Fruit fly (Drosophila melanogaster): ENCODE data around the gene Rcc1.

Gene Rcc1

DNA sequence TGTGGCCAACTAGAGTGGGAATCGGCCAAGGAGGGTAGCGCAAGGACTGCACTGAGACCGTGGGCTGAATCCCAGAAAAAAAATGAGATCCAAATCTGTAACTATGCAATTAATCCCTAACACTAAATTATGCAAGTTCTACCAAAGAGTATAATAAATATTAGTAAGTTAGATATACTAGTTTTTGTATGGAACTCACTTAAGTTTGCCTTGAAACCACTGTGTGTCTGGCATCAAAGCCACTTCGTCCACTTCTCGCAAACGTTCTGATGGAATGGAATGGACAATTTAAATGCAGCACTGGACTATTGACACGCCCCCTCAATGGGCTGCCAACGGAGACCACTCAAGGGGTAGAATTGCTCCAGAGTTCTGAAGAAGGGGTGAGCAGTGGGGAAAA lies 25.5 kb upstream of the Rcc1 start:
- TF ChIP-seq Hr38 (GFP tag; optimal IDR thresholded peaks at IDR 0.05) (no peak), acj6 (GFP tag; optimal IDR thresholded peaks at IDR 0.05) (no peak), Met (GFP tag; optimal IDR thresholded peaks at IDR 0.05) (no peak), CG9139 (GFP tag; optimal IDR thresholded peaks at IDR 0.05) (no peak), lz (GFP tag; optimal IDR thresholded peaks at IDR 0.05) (no peak), CG34406 (GFP tag; optimal IDR thresholded peaks at IDR 0.05) (no peak), CG6854 (GFP tag; optimal IDR thresholded peaks at IDR 0.05) (no peak), cyc (GFP tag; optimal IDR thresholded peaks at IDR 0.05) (no peak), CG32006 (GFP tag; optimal IDR thresholded peaks at IDR 0.05) (peak; percentile 24), OdsH (GFP tag; optimal IDR thresholded peaks at IDR 0.05) (no peak), CG11762 (GFP tag; optimal IDR thresholded peaks at IDR 0.05; ENCODE audit: insufficient read depth) (no peak), Eip93F (GFP tag; optimal IDR thresholded peaks at IDR 0.05) (no peak), net (GFP tag; optimal IDR thresholded peaks at IDR 0.05) (no peak), CG6276 (GFP tag; optimal IDR thresholded peaks at IDR 0.05) (no peak), CG11294 (GFP tag; IDR thresholded peaks at IDR 0.05) (no peak), Smox (GFP tag; optimal IDR thresholded peaks at IDR 0.05) (no peak), Lpt (GFP tag; optimal IDR thresholded peaks at IDR 0.05) (no peak), Ets21C (GFP tag; optimal IDR thresholded peaks at IDR 0.05) (no peak), Sox102F (GFP tag; optimal IDR thresholded peaks at IDR 0.05) (no peak), topi (GFP tag; optimal IDR thresholded peaks at IDR 0.05) (no peak), ss (GFP tag; optimal IDR thresholded peaks at IDR 0.05) (no peak), eg (GFP tag; IDR thresholded peaks at IDR 0.05) (0 out of 3 replicates have a peak, but pooled peaks have one; percentile 28), vri (GFP tag; optimal IDR thresholded peaks at IDR 0.05) (no peak), spab (GFP tag; optimal IDR thresholded peaks at IDR 0.05) (no peak), CG6808 (GFP tag; optimal IDR thresholded peaks at IDR 0.05) (no peak), Sox15 (GFP tag; optimal IDR thresholded peaks at IDR 0.05) (no peak), achi (GFP tag; optimal IDR thresholded peaks at IDR 0.05) (peak; percentile 9), CG10669 (GFP tag; optimal IDR thresholded peaks at IDR 0.05) (peak; percentile 7), Ets96B (tag; optimal IDR thresholded peaks at IDR 0.05) (peak; percentile 18), Eip75B (GFP tag; optimal IDR thresholded peaks at IDR 0.05) (peak; percentile 5), dac (GFP tag; optimal IDR thresholded peaks at IDR 0.05) (no peak), Blimp-1 (GFP tag; optimal IDR thresholded peaks at IDR 0.05) (no peak), pdm3 (GFP tag; optimal IDR thresholded peaks at IDR 0.05) (no peak), CG7368 (GFP tag; optimal IDR thresholded peaks at IDR 0.05) (no peak), Gug (GFP tag; IDR thresholded peaks at IDR 0.05) (no peak), fd85E (GFP tag; optimal IDR thresholded peaks at IDR 0.05) (no peak), CG11902 (GFP tag; optimal IDR thresholded peaks at IDR 0.05) (no peak), CG16779 (tag; optimal IDR thresholded peaks at IDR 0.05) (no peak), fkh (GFP tag; optimal IDR thresholded peaks at IDR 0.05) (no peak), CG31627 (GFP tag; optimal IDR thresholded peaks at IDR 0.05) (no peak), CG10631 (GFP tag; optimal IDR thresholded peaks at IDR 0.05) (peak; percentile 13), svp (GFP tag) (peak; percentile 54), CG8632 (GFP tag; optimal IDR thresholded peaks at IDR 0.05) (no peak), CG6792 (GFP tag; optimal IDR thresholded peaks at IDR 0.05) (no peak), CG3032 (tag; optimal IDR thresholded peaks at IDR 0.05) (peak; percentile 4), CG8319 (GFP tag; optimal IDR thresholded peaks at IDR 0.05) (no peak), salr (GFP tag; optimal IDR thresholded peaks at IDR 0.05) (no peak), CG1621 (tag; optimal IDR thresholded peaks at IDR 0.05) (no peak), CG4318 (GFP tag; optimal IDR thresholded peaks at IDR 0.05) (no peak), dsx (GFP tag; optimal IDR thresholded peaks at IDR 0.05; ENCODE audit: poor library complexity, severe bottlenecking) (peak; percentile 19), CG6163 (GFP tag; IDR thresholded peaks at IDR 0.05) (peak; percentile 21; the same call in 1 of the 3 replicates), CG8119 (GFP tag; IDR thresholded peaks at IDR 0.05) (no peak), esn (GFP tag; optimal IDR thresholded peaks at IDR 0.05) (no peak)

Measured in whole organism, prepupa.